Fruit fly (Drosophila melanogaster) S2 (cell line): Measurements from ENCODE around the gene EMC1.

Experiments
- CG8478 ChIP-seq: fragments of >200 bp; optimal IDR thresholded peaks from 2 replicates; lab custom pipeline; 2018
- CTCF ChIP-seq, 2 experiments: fragments of >200 bp; optimal IDR thresholded peaks; 2 replicates each; lab custom pipeline; 2018

- TF ChIP-seq CG8478 (no peak), CTCF (optimal IDR thresholded peaks at IDR 0.05; lab: Kevin White, UChicago) (no peak)
These were observed 37.7 kb upstream of the EMC1 start for dm6 chr3R:7944699-7945349.
